Worm (Caenorhabditis elegans) whole organism, late embryonic: Measurements from ENCODE around the gene C25G4.3.
"Not testable (repeated sequence)": the region's sequence is repeated elsewhere in the genome, so short reads cannot be mapped to it uniquely, and the experiment has no call there.

Experiments used
- C08G9.2 ChIP-seq: sonication (generic microtip); optimal IDR thresholded peaks from 2 replicates; lab custom pipeline; 2016; ENCODE audit warnings: mild to moderate bottlenecking, missing genetic modification characterization, moderate library complexity, missing compliant biosample characterization
- F13H6.1 ChIP-seq: sonication (generic microtip); optimal IDR thresholded peaks from 2 replicates; lab custom pipeline; 2016; ENCODE audit warnings: missing genetic modification characterization, missing compliant biosample characterization
- K02D7.2 ChIP-seq: sonication (generic microtip); optimal IDR thresholded peaks from 2 replicates; lab custom pipeline; 2017; ENCODE audit warnings: mild to moderate bottlenecking, missing genetic modification characterization, missing compliant biosample characterization
- Y22D7AL.16 ChIP-seq: sonication (generic microtip); optimal IDR thresholded peaks from 2 replicates; lab custom pipeline; 2016; ENCODE audit warnings: missing genetic modification characterization, missing compliant biosample characterization
- ama-1 ChIP-seq: fragments of 150-350 bp; optimal IDR thresholded peaks from 2 replicates; lab custom pipeline; 2014
- ceh-18 ChIP-seq: sonication (generic microtip); optimal IDR thresholded peaks from 2 replicates; lab custom pipeline; 2016; ENCODE audit warnings: missing genetic modification characterization, missing compliant biosample characterization
- ceh-19 ChIP-seq: fragments of 200-800 bp; sonication (Bioruptor generic); optimal IDR thresholded peaks from 2 replicates; lab custom pipeline; 2018; ENCODE audit warnings: mild to moderate bottlenecking, missing genetic modification characterization, missing compliant biosample characterization
- ceh-22 ChIP-seq: sonication (generic microtip); optimal IDR thresholded peaks from 2 replicates; lab custom pipeline; 2017; ENCODE audit warnings: missing biosample characterization, missing genetic modification characterization
- ceh-24 ChIP-seq: sonication (generic microtip); optimal IDR thresholded peaks from 2 replicates; lab custom pipeline; 2016; ENCODE audit warnings: mild to moderate bottlenecking, missing genetic modification characterization, missing compliant biosample characterization
- ceh-30 ChIP-seq: fragments of 150-350 bp; optimal IDR thresholded peaks from 2 replicates; lab custom pipeline; 2014; ENCODE audit warnings: missing biosample characterization, missing genetic modification characterization
- ceh-34 ChIP-seq: sonication (generic microtip); optimal IDR thresholded peaks from 2 replicates; lab custom pipeline; 2016; ENCODE audit warnings: mild to moderate bottlenecking, missing genetic modification characterization, missing compliant biosample characterization
- ceh-45 ChIP-seq: fragments of 200-800 bp; sonication (Bioruptor generic); IDR thresholded peaks from 2 replicates; pipeline ENCODE4 v1.3.6; 2022; ENCODE audit warnings: missing genetic modification reagents, missing genetic modification characterization, missing compliant biosample characterization
- ceh-48 ChIP-seq: sonication (generic microtip); optimal IDR thresholded peaks from 2 replicates; lab custom pipeline; 2016; ENCODE audit warnings: missing genetic modification characterization, inconsistent platforms, missing compliant biosample characterization
- dmd-4 ChIP-seq: sonication (generic microtip); optimal IDR thresholded peaks from 2 replicates; lab custom pipeline; 2016; ENCODE audit warnings: borderline replicate concordance, missing genetic modification characterization, missing compliant biosample characterization
- elt-2 ChIP-seq: sonication (generic microtip); optimal IDR thresholded peaks from 2 replicates; lab custom pipeline; 2016; ENCODE audit warnings: missing genetic modification reagents, missing genetic modification characterization, missing compliant biosample characterization
- eyg-1 ChIP-seq: sonication (generic microtip); optimal IDR thresholded peaks from 2 replicates; lab custom pipeline; 2016; ENCODE audit warnings: missing genotype, missing genetic modification characterization, missing compliant biosample characterization
- fax-1 ChIP-seq: sonication (generic microtip); optimal IDR thresholded peaks from 2 replicates; lab custom pipeline; 2016; ENCODE audit warnings: missing genotype, missing genetic modification characterization, missing compliant biosample characterization
- fkh-10 ChIP-seq: fragments of 150-350 bp; optimal IDR thresholded peaks from 2 replicates; lab custom pipeline; 2014; ENCODE audit warnings: missing biosample characterization, missing genetic modification reagents, missing genetic modification characterization
- fkh-6 ChIP-seq: sonication (generic microtip); optimal IDR thresholded peaks from 2 replicates; lab custom pipeline; 2016; ENCODE audit warnings: missing genetic modification characterization, missing compliant biosample characterization
- hlh-8 ChIP-seq: sonication (generic microtip); optimal IDR thresholded peaks from 2 replicates; lab custom pipeline; 2016; ENCODE audit warnings: missing genotype, missing genetic modification characterization, missing compliant biosample characterization
- lim-6 ChIP-seq: sonication (generic microtip); optimal IDR thresholded peaks from 2 replicates; lab custom pipeline; 2016; ENCODE audit warnings: missing genetic modification characterization, missing compliant biosample characterization
- mec-3 ChIP-seq: sonication (generic microtip); optimal IDR thresholded peaks from 2 replicates; lab custom pipeline; 2016; ENCODE audit warnings: borderline replicate concordance, missing genetic modification characterization, missing compliant biosample characterization
- npax-4 ChIP-seq: sonication (generic microtip); optimal IDR thresholded peaks from 2 replicates; lab custom pipeline; 2016; ENCODE audit warnings: missing genetic modification characterization, missing compliant biosample characterization
- pax-1 ChIP-seq: fragments of 150-350 bp; optimal IDR thresholded peaks from 2 replicates; lab custom pipeline; 2014; ENCODE audit warnings: missing biosample characterization, missing genetic modification characterization
- pha-2 ChIP-seq: sonication (generic microtip); optimal IDR thresholded peaks from 2 replicates; lab custom pipeline; 2017; ENCODE audit warnings: mild to moderate bottlenecking, missing genetic modification characterization, missing compliant biosample characterization
- pha-4 ChIP-seq: fragments of 150-350 bp; optimal IDR thresholded peaks from 2 replicates; lab custom pipeline; 2018; ENCODE audit warnings: missing biosample characterization, missing genetic modification reagents, missing genetic modification characterization
- pqm-1 ChIP-seq: sonication (generic microtip); optimal IDR thresholded peaks from 2 replicates; lab custom pipeline; 2016; ENCODE audit warnings: missing genetic modification characterization, missing compliant biosample characterization
- pros-1 ChIP-seq: fragments of 150-350 bp; optimal IDR thresholded peaks from 2 replicates; lab custom pipeline; 2014; ENCODE audit warnings: missing biosample characterization, missing genetic modification reagents, missing genetic modification characterization
- ref-2 ChIP-seq: sonication (generic microtip); optimal IDR thresholded peaks from 2 replicates; lab custom pipeline; 2016; ENCODE audit warnings: missing genetic modification characterization, missing compliant biosample characterization
- sdc-2 ChIP-seq: sonication (generic microtip); optimal IDR thresholded peaks from 2 replicates; lab custom pipeline; 2016; ENCODE audit warnings: missing genotype, missing genetic modification characterization, missing compliant biosample characterization
- sox-2 ChIP-seq: fragments of 200-800 bp; sonication (Bioruptor generic); IDR thresholded peaks from 2 replicates; pipeline ENCODE4 v1.3.6; 2022; ENCODE audit warnings: missing genetic modification reagents, missing genetic modification characterization, missing compliant biosample characterization
- syd-9 ChIP-seq: sonication (generic microtip); optimal IDR thresholded peaks from 2 replicates; lab custom pipeline; 2016; ENCODE audit warnings: mild to moderate bottlenecking, missing genetic modification characterization, moderate library complexity, missing compliant biosample characterization
- tbx-2 ChIP-seq: sonication (generic microtip); optimal IDR thresholded peaks from 2 replicates; lab custom pipeline; 2016; ENCODE audit warnings: missing genetic modification characterization, missing compliant biosample characterization
- tbx-7 ChIP-seq: sonication (generic microtip); optimal IDR thresholded peaks from 2 replicates; lab custom pipeline; 2016; ENCODE audit warnings: missing genotype, missing genetic modification characterization, missing compliant biosample characterization
- ttx-3 ChIP-seq: sonication (generic microtip); optimal IDR thresholded peaks from 2 replicates; lab custom pipeline; 2016; ENCODE audit warnings: missing genetic modification reagents, missing genetic modification characterization, missing compliant biosample characterization
- unc-42 ChIP-seq: sonication (generic microtip); optimal IDR thresholded peaks from 2 replicates; lab custom pipeline; 2016; ENCODE audit warnings: missing genotype, missing genetic modification characterization, missing compliant biosample characterization

Gene C25G4.3

DNA sequence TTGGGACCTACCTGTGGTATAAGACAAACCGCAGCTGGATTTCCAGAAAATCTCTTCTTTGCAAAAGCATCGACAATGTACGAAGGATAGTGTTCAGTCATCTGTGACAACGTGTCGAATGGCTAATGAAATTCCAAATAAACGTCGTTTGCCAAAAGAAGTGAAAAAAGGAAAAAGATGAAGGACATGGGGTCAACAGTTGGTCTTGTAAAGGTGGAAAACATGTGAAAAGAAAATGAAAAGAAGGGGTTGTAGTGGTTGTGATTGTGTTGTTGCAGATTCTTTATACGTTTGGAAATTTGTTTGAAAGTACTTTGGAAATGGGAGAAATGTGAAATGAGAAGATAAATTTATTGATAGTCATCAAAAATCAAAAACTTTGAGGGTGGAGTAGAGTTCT lies 38.8 kb upstream of the C25G4.3 start, which contains the start of gene T04A11.4:
T04A11.4 (minus strand) TSS at position 101 of the 400 bp plus-strand sequence.
- not testable (repeated sequence) for TF ChIP-seq ref-2; hlh-8 (tag; lab: Kevin White, UChicago); lim-6 (tag; lab: Kevin White, UChicago)

DNA sequence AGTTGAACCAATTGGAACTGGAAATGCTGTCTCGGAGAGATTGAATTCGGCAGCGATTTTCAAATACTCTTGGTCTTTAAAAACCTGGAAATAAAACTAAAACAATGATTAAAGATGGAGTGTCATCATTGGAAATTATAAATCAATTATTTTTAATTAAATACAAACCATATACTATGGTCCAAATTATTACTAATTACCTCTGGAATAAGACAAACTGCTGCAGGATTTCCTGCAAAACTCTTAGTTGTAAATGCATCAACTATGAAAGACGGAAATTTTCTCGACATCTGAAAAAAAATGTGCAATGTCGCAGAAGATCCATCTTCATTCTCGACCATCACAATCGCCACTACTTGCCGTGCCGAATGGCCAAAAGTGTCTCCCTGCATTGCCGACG lies 33.0 kb upstream of the C25G4.3 start, which contains the start of gene igdb-1:
igdb-1 (plus strand) TSS at position 301 of the 400 bp plus-strand sequence.
- TF ChIP-seq sox-2 (GFP tag; lab: Robert Waterston, UW); unc-42; hlh-8 (tag; lab: Kevin White, UChicago): not testable (repeated sequence)

ce11 chrIV:12476942-12477341 lies 31.3 kb upstream of the C25G4.3 start, which contains the start of gene T04A11.1:
TSS of gene T04A11.1 (minus strand) at chrIV:12477042.
- not testable (repeated sequence) for TF ChIP-seq F13H6.1; ceh-18 (tag; lab: Kevin White, UChicago); eyg-1 (tag; lab: Kevin White, UChicago)

ce11 chrIV:12468359-12468758 lies 22.7 kb upstream of the C25G4.3 start, which contains the start of gene igdb-2:
TSS of gene igdb-2 (plus strand) at chrIV:12468659.
- TF ChIP-seq ceh-22 (tag; lab: Kevin White, UChicago): no peak
- TF ChIP-seq ref-2: no peak
- TF ChIP-seq ceh-34 (tag; lab: Kevin White, UChicago): no peak
- TF ChIP-seq fax-1 (tag; lab: Kevin White, UChicago): no peak
- no peak for TF ChIP-seq ceh-19 (GFP tag; lab: Kevin White, UChicago)
- no peak for TF ChIP-seq C08G9.2 (tag; lab: Kevin White, UChicago)
- TF ChIP-seq mec-3 (tag; lab: Kevin White, UChicago): no peak
- TF ChIP-seq ceh-45 (GFP tag; lab: Robert Waterston, UW): no peak
- TF ChIP-seq elt-2 (tag; lab: Kevin White, UChicago): no peak
- no peak for TF ChIP-seq K02D7.2
- TF ChIP-seq syd-9 (tag; lab: Kevin White, UChicago): no peak
- TF ChIP-seq pha-2 (tag; lab: Kevin White, UChicago): no peak
- no peak for TF ChIP-seq fkh-6 (tag; lab: Kevin White, UChicago)
- TF ChIP-seq tbx-7 (tag; lab: Kevin White, UChicago): no peak
- no peak for TF ChIP-seq pros-1 (tag; lab: Kevin White, UChicago)
- TF ChIP-seq eyg-1 (tag; lab: Kevin White, UChicago): no peak
- no peak for TF ChIP-seq sdc-2 (tag; lab: Kevin White, UChicago)

ce11 chrIV:12467761-12468160 lies 22.1 kb upstream of the C25G4.3 start:
- no peak for TF ChIP-seq fkh-6 (tag; lab: Kevin White, UChicago)
- no peak for TF ChIP-seq fkh-10
- TF ChIP-seq pax-1: no peak
- TF ChIP-seq tbx-2: no peak
- TF ChIP-seq ceh-34 (tag; lab: Kevin White, UChicago): no peak
- TF ChIP-seq ceh-24: no peak
- TF ChIP-seq mec-3 (tag; lab: Kevin White, UChicago): no peak
- TF ChIP-seq npax-4 (tag; lab: Kevin White, UChicago): no peak
- TF ChIP-seq ceh-30 (tag; lab: Kevin White, UChicago): no peak
- TF ChIP-seq dmd-4 (tag; lab: Kevin White, UChicago): no peak
- no peak for TF ChIP-seq ttx-3
- TF ChIP-seq ceh-18 (tag; lab: Kevin White, UChicago): no peak
- TF ChIP-seq ceh-48 (tag; lab: Kevin White, UChicago): no peak
- no peak for TF ChIP-seq ama-1 (lab: Kevin White, UChicago)
- TF ChIP-seq Y22D7AL.16 (tag; lab: Kevin White, UChicago): no peak
- no peak for TF ChIP-seq hlh-8 (tag; lab: Kevin White, UChicago)
- TF ChIP-seq pqm-1 (tag; lab: Kevin White, UChicago): no peak
- TF ChIP-seq ceh-19 (GFP tag; lab: Kevin White, UChicago): no peak
- TF ChIP-seq eyg-1 (tag; lab: Kevin White, UChicago): no peak
- TF ChIP-seq pha-4 (tag; lab: Kevin White, UChicago): no peak
